Worm (Caenorhabditis elegans): ENCODE data around the gene B0250.8.

DNA sequence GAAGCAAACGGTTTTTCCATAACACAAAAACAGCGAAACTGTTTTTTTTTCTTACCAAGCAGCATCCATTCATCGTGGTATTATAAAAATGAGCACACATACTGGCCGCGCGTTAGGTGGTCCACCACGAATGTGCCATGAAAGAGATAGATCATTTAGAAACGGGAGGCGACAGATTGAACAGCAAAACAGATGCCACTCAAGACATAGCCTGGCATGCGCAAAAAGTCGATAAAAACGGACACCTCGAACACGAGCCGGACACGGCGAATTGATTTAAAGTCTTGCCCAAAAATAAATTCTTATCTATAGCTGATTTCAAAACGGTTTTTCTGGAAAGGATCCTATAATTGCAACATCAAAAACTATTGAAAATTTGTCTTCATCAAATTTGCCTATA lies 13.1 kb downstream of the B0250.8 start:
- no peak for TF ChIP-seq unc-62 (GFP tag; optimal IDR thresholded peaks at IDR 0.05)
- TF ChIP-seq madf-6 (GFP tag; IDR thresholded peaks at IDR 0.05) = no peak
- no peak for TF ChIP-seq efl-1 (GFP tag; optimal IDR thresholded peaks at IDR 0.05)
- no peak for TF ChIP-seq lir-1 (GFP tag; conservative IDR thresholded peaks at IDR 0.05)
- TF ChIP-seq nfyb-1 (GFP tag; IDR thresholded peaks at IDR 0.05) = no peak
- no peak for TF ChIP-seq lin-54 (GFP tag; optimal IDR thresholded peaks at IDR 0.05)
- TF ChIP-seq F33H1.4 (GFP tag; IDR thresholded peaks at IDR 0.05) = no peak
- TF ChIP-seq snpc-1.1 (tag; optimal IDR thresholded peaks at IDR 0.05; ENCODE audit: insufficient read depth) = no peak
- no peak for TF ChIP-seq ama-1 (optimal IDR thresholded peaks at IDR 0.05)
- TF ChIP-seq ama-1 (GFP tag; optimal IDR thresholded peaks at IDR 0.05) = no peak
